Fruit fly (Drosophila melanogaster) whole organism, embryonic: Measurements from ENCODE around the gene LysRS.

Experiments used
- Adf1 ChIP-seq: fragments of 200-800 bp; sonication (Bioruptor generic); IDR thresholded peaks from 2 replicates; pipeline ENCODE4 v1.3.6; 2022; ENCODE audit warnings: missing biosample characterization, missing genetic modification characterization
- Atf6 ChIP-seq: fragments of 200-800 bp; sonication (Bioruptor generic); IDR thresholded peaks from 2 replicates; pipeline ENCODE4 v1.3.6; 2022; ENCODE audit warnings: missing biosample characterization, missing genetic modification characterization
- CG1024 ChIP-seq: fragments of 200-800 bp; sonication (Bioruptor generic); IDR thresholded peaks from 2 replicates; pipeline ENCODE4 v1.3.6; 2022; ENCODE audit warnings: missing biosample characterization, missing genetic modification characterization
- CG10267 ChIP-seq: fragments of 200-800 bp; sonication (Bioruptor generic); optimal IDR thresholded peaks from 2 replicates; lab custom pipeline; 2018; ENCODE audit warnings: missing biosample characterization, mild to moderate bottlenecking, missing genetic modification characterization, moderate library complexity
- CG10431 ChIP-seq: fragments of 200-800 bp; sonication (Bioruptor generic); optimal IDR thresholded peaks from 3 replicates; lab custom pipeline; 2018; ENCODE audit warnings: missing biosample characterization, mild to moderate bottlenecking, missing genetic modification characterization
- CG10654 ChIP-seq: fragments of 200-800 bp; sonication (Bioruptor generic); optimal IDR thresholded peaks from 2 replicates; lab custom pipeline; 2016; ENCODE audit warnings: missing biosample characterization, missing genetic modification characterization
- CG11093 ChIP-seq: fragments of 200-800 bp; sonication (Bioruptor generic); IDR thresholded peaks from 3 replicates; pipeline ENCODE4 v1.3.6; 2022; ENCODE audit warnings: missing biosample characterization, missing genetic modification characterization
- CG11695 ChIP-seq: fragments of 200-800 bp; sonication (Bioruptor generic); IDR thresholded peaks from 3 replicates; pipeline ENCODE4 v1.3.6; 2022; ENCODE audit warnings: missing biosample characterization, missing genetic modification characterization
- CG12104 ChIP-seq: fragments of 200-800 bp; sonication (Bioruptor generic); optimal IDR thresholded peaks from 3 replicates; lab custom pipeline; 2016; ENCODE audit warnings: missing biosample characterization, missing genetic modification characterization
- CG14667 ChIP-seq: fragments of 200-800 bp; sonication (Bioruptor generic); IDR thresholded peaks from 2 replicates; pipeline ENCODE4 v1.3.6; 2022; ENCODE audit warnings: missing biosample characterization, missing genetic modification characterization
- CG15696 ChIP-seq: fragments of 200-800 bp; sonication (Bioruptor generic); optimal IDR thresholded peaks from 2 replicates; lab custom pipeline; 2019; ENCODE audit warnings: missing biosample characterization, mild to moderate bottlenecking, missing genetic modification characterization, moderate library complexity
- CG1603 ChIP-seq: fragments of 200-800 bp; sonication (Bioruptor generic); optimal IDR thresholded peaks from 2 replicates; lab custom pipeline; 2019; ENCODE audit warnings: missing biosample characterization, mild to moderate bottlenecking, missing genetic modification characterization, moderate library complexity
- CG17359 ChIP-seq: fragments of 200-800 bp; sonication (Bioruptor generic); optimal IDR thresholded peaks from 3 replicates; lab custom pipeline; 2018; ENCODE audit warnings: missing biosample characterization, mild to moderate bottlenecking, missing genetic modification characterization, moderate library complexity
- CG2875 ChIP-seq: fragments of 200-800 bp; sonication (Bioruptor generic); optimal IDR thresholded peaks from 2 replicates; lab custom pipeline; 2017; ENCODE audit warnings: missing biosample characterization, mild to moderate bottlenecking, missing genetic modification characterization, missing genetic modification reagents
- CG32767 ChIP-seq: fragments of 200-800 bp; sonication (Bioruptor generic); IDR thresholded peaks from 2 replicates; pipeline ENCODE4 v1.3.6; 2022; ENCODE audit warnings: missing biosample characterization, missing genetic modification characterization
- CG3995 ChIP-seq: fragments of 200-800 bp; sonication (Bioruptor generic); optimal IDR thresholded peaks from 3 replicates; lab custom pipeline; 2016; ENCODE audit warnings: missing biosample characterization, missing genetic modification characterization
- CG42726 ChIP-seq: fragments of 200-800 bp; sonication (Bioruptor generic); IDR thresholded peaks from 2 replicates; pipeline ENCODE4 v1.3.6; 2022; ENCODE audit warnings: missing biosample characterization, missing genetic modification characterization; ENCODE audit not compliant: partially characterized antibody
- CG4424 ChIP-seq: fragments of 200-800 bp; sonication (Bioruptor generic); optimal IDR thresholded peaks from 3 replicates; lab custom pipeline; 2016; ENCODE audit warnings: missing biosample characterization, missing genetic modification characterization
- CG4820 ChIP-seq: fragments of 200-800 bp; sonication (Bioruptor generic); optimal IDR thresholded peaks from 3 replicates; lab custom pipeline; 2016; ENCODE audit warnings: missing biosample characterization, missing genetic modification characterization
- CG5245 ChIP-seq: fragments of 200-800 bp; sonication (Bioruptor generic); optimal IDR thresholded peaks from 3 replicates; lab custom pipeline; 2016; ENCODE audit warnings: missing biosample characterization, missing genetic modification characterization
- CG6689 ChIP-seq: fragments of 200-800 bp; sonication (Bioruptor generic); IDR thresholded peaks from 2 replicates; pipeline ENCODE4 v1.3.6; 2022; ENCODE audit warnings: missing biosample characterization, missing genetic modification characterization
- CG6791 ChIP-seq: fragments of 200-800 bp; sonication (Bioruptor generic); IDR thresholded peaks from 3 replicates; pipeline ENCODE4 v1.3.6; 2022; ENCODE audit warnings: missing biosample characterization, missing genetic modification characterization; ENCODE audit not compliant: partially characterized antibody
- CG7556 ChIP-seq: fragments of 200-800 bp; sonication (Bioruptor generic); optimal IDR thresholded peaks from 2 replicates; lab custom pipeline; 2017; ENCODE audit warnings: missing biosample characterization, mild to moderate bottlenecking, missing genetic modification characterization
- CG7839 ChIP-seq: fragments of 200-800 bp; sonication (Bioruptor generic); optimal IDR thresholded peaks from 3 replicates; lab custom pipeline; 2018; ENCODE audit warnings: missing biosample characterization, mild to moderate bottlenecking, missing genetic modification characterization, moderate library complexity
- CG8359 ChIP-seq: fragments of 200-800 bp; sonication (Bioruptor generic); optimal IDR thresholded peaks from 2 replicates; lab custom pipeline; 2017; ENCODE audit warnings: missing biosample characterization, mild to moderate bottlenecking, missing genetic modification characterization, borderline replicate concordance
- Chrac-16 ChIP-seq: fragments of 200-800 bp; sonication (Bioruptor generic); optimal IDR thresholded peaks from 3 replicates; lab custom pipeline; 2016; ENCODE audit warnings: missing biosample characterization, missing genetic modification characterization
- Doc2 ChIP-seq: fragments of 200-800 bp; sonication (Bioruptor generic); IDR thresholded peaks from 2 replicates; pipeline ENCODE4 v1.3.6; 2022; ENCODE audit warnings: missing biosample characterization, missing genetic modification characterization
- Dp ChIP-seq: fragments of 200-800 bp; sonication (Bioruptor generic); optimal IDR thresholded peaks from 2 replicates; lab custom pipeline; 2018; ENCODE audit warnings: missing biosample characterization, mild to moderate bottlenecking, missing genetic modification characterization, moderate library complexity
- Eip74EF ChIP-seq, 2 experiments: fragments of 200-800 bp in 1 of 2; fragments of >200 bp in 1 of 2; sonication (Bioruptor generic) in 1 of 2; optimal IDR thresholded peaks; 2 replicates each; lab custom pipeline; 2017 to 2019; ENCODE audit warnings: missing biosample characterization in 2 of 2, missing genetic modification characterization in 2 of 2, mild to moderate bottlenecking in 1 of 2, moderate library complexity in 1 of 2
- Fer2 ChIP-seq: fragments of 200-800 bp; sonication (Bioruptor generic); optimal IDR thresholded peaks from 2 replicates; lab custom pipeline; 2018; ENCODE audit warnings: missing biosample characterization, mild to moderate bottlenecking, missing genetic modification characterization, moderate library complexity
- HHEX ChIP-seq: fragments of 200-800 bp; sonication (Bioruptor generic); optimal IDR thresholded peaks from 3 replicates; lab custom pipeline; 2017; ENCODE audit warnings: missing biosample characterization, mild to moderate bottlenecking, missing genetic modification characterization, missing genetic modification reagents
- Hmr ChIP-seq: fragments of 200-800 bp; sonication (Bioruptor generic); optimal IDR thresholded peaks from 3 replicates; lab custom pipeline; 2017; ENCODE audit warnings: mild to moderate bottlenecking, missing biosample characterization, missing genetic modification reagents, missing genetic modification characterization
- Mad ChIP-seq: fragments of 200-800 bp; sonication (Bioruptor generic); optimal IDR thresholded peaks from 2 replicates; lab custom pipeline; 2016; ENCODE audit warnings: missing biosample characterization, missing genetic modification characterization
- Ptx1 ChIP-seq: fragments of 200-800 bp; sonication (Bioruptor generic); IDR thresholded peaks from 2 replicates; pipeline ENCODE4 v1.3.6; 2022; ENCODE audit warnings: missing biosample characterization, missing genetic modification characterization
- Spps ChIP-seq: fragments of 200-800 bp; sonication (Bioruptor generic); optimal IDR thresholded peaks from 2 replicates; lab custom pipeline; 2018; ENCODE audit warnings: missing biosample characterization, mild to moderate bottlenecking, missing genetic modification characterization
- YL-1 ChIP-seq: fragments of 200-800 bp; sonication (Bioruptor generic); optimal IDR thresholded peaks from 3 replicates; lab custom pipeline; 2017; ENCODE audit warnings: missing biosample characterization, mild to moderate bottlenecking, missing genetic modification characterization
- az2 ChIP-seq: fragments of 200-800 bp; sonication (Bioruptor generic); optimal IDR thresholded peaks from 3 replicates; lab custom pipeline; 2016; ENCODE audit warnings: missing biosample characterization, missing genetic modification characterization
- ci ChIP-seq: fragments of 200-800 bp; sonication (Bioruptor generic); IDR thresholded peaks from 3 replicates; pipeline ENCODE4 v1.3.6; 2022; ENCODE audit warnings: missing biosample characterization, missing genetic modification characterization
- crol ChIP-seq: fragments of 200-800 bp; sonication (Bioruptor generic); IDR thresholded peaks from 2 replicates; pipeline ENCODE4 v1.3.6; 2022; ENCODE audit warnings: missing biosample characterization, missing genetic modification characterization
- lilli ChIP-seq: fragments of 200-800 bp; sonication (Bioruptor generic); optimal IDR thresholded peaks from 3 replicates; lab custom pipeline; 2016; ENCODE audit warnings: missing biosample characterization, missing genetic modification characterization
- mam ChIP-seq: fragments of 200-800 bp; sonication (Bioruptor generic); optimal IDR thresholded peaks from 3 replicates; lab custom pipeline; 2016; ENCODE audit warnings: missing biosample characterization, missing genetic modification characterization
- mirr ChIP-seq: fragments of 200-800 bp; sonication (Bioruptor generic); optimal IDR thresholded peaks from 3 replicates; lab custom pipeline; 2018; ENCODE audit warnings: missing biosample characterization, mild to moderate bottlenecking, missing genetic modification characterization
- nau ChIP-seq: fragments of 200-800 bp; sonication (Bioruptor generic); optimal IDR thresholded peaks from 3 replicates; lab custom pipeline; 2017; ENCODE audit warnings: missing biosample characterization, mild to moderate bottlenecking, missing genetic modification characterization, missing genetic modification reagents
- otp ChIP-seq: fragments of 200-800 bp; sonication (Bioruptor generic); IDR thresholded peaks from 3 replicates; pipeline ENCODE4, ENCODE4 v1.3.6; 2022; ENCODE audit warnings: missing biosample characterization, missing genetic modification characterization
- ranshi ChIP-seq: fragments of 200-800 bp; sonication (Bioruptor generic); IDR thresholded peaks from 2 replicates; pipeline ENCODE4 v1.3.6; 2022; ENCODE audit warnings: missing biosample characterization, missing genetic modification characterization
- seq ChIP-seq: fragments of 200-800 bp; sonication (Bioruptor generic); IDR thresholded peaks from 2 replicates; pipeline ENCODE4 v1.3.6; 2022; ENCODE audit warnings: missing biosample characterization, missing genetic modification characterization
- slbo ChIP-seq: fragments of 200-800 bp; sonication (Bioruptor generic); IDR thresholded peaks from 2 replicates; pipeline ENCODE4 v1.3.6; 2022; ENCODE audit warnings: missing biosample characterization, missing genetic modification characterization
- trem ChIP-seq: fragments of 200-800 bp; optimal IDR thresholded peaks from 3 replicates; lab custom pipeline; 2019; ENCODE audit warnings: missing biosample characterization, mild to moderate bottlenecking, missing genetic modification characterization, moderate library complexity
- unpg ChIP-seq: fragments of 200-800 bp; sonication (Bioruptor generic); optimal IDR thresholded peaks from 3 replicates; lab custom pipeline; 2018; ENCODE audit warnings: missing biosample characterization, mild to moderate bottlenecking, missing genetic modification characterization, moderate library complexity
- z ChIP-seq: fragments of 200-800 bp; sonication (Bioruptor generic); IDR thresholded peaks from 3 replicates; pipeline ENCODE4 v1.3.6; 2022; ENCODE audit warnings: missing biosample characterization, missing genetic modification characterization

Gene LysRS

dm6 chrX:9652006-9652405 lies 43.3 kb upstream of the LysRS start (continued):
- peak; percentile 87 for TF ChIP-seq ci (GFP tag; lab: Robert Waterston, UW)
- peak; percentile 74 for TF ChIP-seq CG17359 (tag; lab: Kevin White, UChicago)
- TF ChIP-seq mam (GFP tag; lab: Kevin White, UChicago), result no peak
- peak; percentile 37 for TF ChIP-seq nau (GFP tag; lab: Kevin White, UChicago)
- 0 out of 2 replicates have a peak, but pooled peaks have one; percentile 13 for TF ChIP-seq CG32767 (GFP tag; lab: Robert Waterston, UW)
- TF ChIP-seq slbo (GFP tag; lab: Robert Waterston, UW), result peak; percentile 64
- 0 out of 2 replicates have a peak, but pooled peaks have one; percentile 34 for TF ChIP-seq CG1024 (GFP tag; lab: Robert Waterston, UW)
- TF ChIP-seq CG11093 (GFP tag; lab: Robert Waterston, UW), result peak; percentile 52; the same call in 1 of the 3 replicates
- TF ChIP-seq crol (GFP tag; lab: Robert Waterston, UW), result 0 out of 2 replicates have a peak, but pooled peaks have one; percentile 30
- no peak for TF ChIP-seq Adf1 (GFP tag; lab: Robert Waterston, UW)
- TF ChIP-seq Hmr (GFP tag; lab: Kevin White, UChicago), result peak; percentile 25
- no peak for TF ChIP-seq CG3995
- no peak for TF ChIP-seq CG10431 (GFP tag; lab: Kevin White, UChicago)
- peak; percentile 50; the same call in 1 of the 2 replicates for TF ChIP-seq CG6689
- peak; percentile 48; the same call in 1 of the 2 replicates for TF ChIP-seq ranshi
- no peak for TF ChIP-seq CG6791 (GFP tag; lab: Robert Waterston, UW)
- TF ChIP-seq seq (GFP tag; lab: Robert Waterston, UW), result 0 out of 2 replicates have a peak, but pooled peaks have one; percentile 32
- TF ChIP-seq CG1603 (tag; lab: Kevin White, UChicago), result peak; percentile 54
- no peak for TF ChIP-seq Atf6
- no peak for TF ChIP-seq Dp
- TF ChIP-seq YL-1 (GFP tag; lab: Kevin White, UChicago), result no peak
- peak; percentile 50 for TF ChIP-seq unpg
- TF ChIP-seq Doc2 (GFP tag; lab: Robert Waterston, UW), result no peak
- peak; percentile 0 for TF ChIP-seq trem (tag; lab: Kevin White, UChicago)
- peak; percentile 11 for TF ChIP-seq HHEX
- no peak for TF ChIP-seq z (GFP tag; lab: Robert Waterston, UW)
- peak; percentile 42 for TF ChIP-seq lilli (GFP tag; lab: Kevin White, UChicago)
- peak; percentile 66; the same call in 2 of the 3 replicates for TF ChIP-seq otp (GFP tag; lab: Robert Waterston, UW)
- peak; percentile 55 for TF ChIP-seq CG4424 (GFP tag; lab: Kevin White, UChicago)
- TF ChIP-seq CG42726, result no peak
- peak; percentile 19 for TF ChIP-seq CG10267
- peak; percentile 61 for TF ChIP-seq Ptx1 (GFP tag; lab: Robert Waterston, UW)
- TF ChIP-seq CG2875 (GFP tag; lab: Kevin White, UChicago), result peak; percentile 57
- TF ChIP-seq Chrac-16, result peak; percentile 40
- TF ChIP-seq CG15696 (tag; lab: Kevin White, UChicago), result no peak
- TF ChIP-seq CG12104 (GFP tag; lab: Kevin White, UChicago), result peak; percentile 12
- TF ChIP-seq CG14667 (GFP tag; lab: Robert Waterston, UW), result peak; percentile 36; the same call in 1 of the 2 replicates
- peak; percentile 24 for TF ChIP-seq CG4820 (GFP tag; lab: Kevin White, UChicago)
- no peak for TF ChIP-seq Spps (tag; lab: Kevin White, UChicago)
- peak; percentile 57 for TF ChIP-seq az2
- TF ChIP-seq CG5245 (GFP tag; lab: Kevin White, UChicago), result peak; percentile 38
- TF ChIP-seq CG10654 (GFP tag; lab: Kevin White, UChicago), result peak; percentile 24
- TF ChIP-seq CG7839 (tag; lab: Kevin White, UChicago), result peak; percentile 64
- TF ChIP-seq CG7556 (GFP tag; lab: Kevin White, UChicago), result peak; percentile 22
- peak; percentile 22 for TF ChIP-seq CG8359
- no peak for TF ChIP-seq Mad (GFP tag; lab: Kevin White, UChicago)
- peak; percentile 1 for TF ChIP-seq Fer2 (tag; lab: Kevin White, UChicago)
- TF ChIP-seq mirr, result no peak
- TF ChIP-seq CG11695 (GFP tag; lab: Robert Waterston, UW), result 0 out of 3 replicates have a peak, but pooled peaks have one; percentile 38
- peak in 1 of 2 experiments; percentile 29 for TF ChIP-seq Eip74EF (GFP tag; optimal IDR thresholded peaks at IDR 0.05; lab: Kevin White, UChicago)
